Worm (Caenorhabditis elegans): ENCODE measurements around the gene W06A11.1.

The W06A11.1 gene

ce11 chrII:4094030-4094846 is 26.9 kb downstream of the W06A11.1 start (continued):
- TF ChIP-seq lin-38 (GFP tag; IDR thresholded peaks at IDR 0.05), result no peak
- no peak for TF ChIP-seq nhr-10 (tag; optimal IDR thresholded peaks at IDR 0.05)
- TF ChIP-seq nhr-25 (tag; optimal IDR thresholded peaks at IDR 0.05; ENCODE audit: borderline replicate concordance, insufficient read depth), result no peak
- peak in 1 of 2 experiments; percentile 19 for TF ChIP-seq daf-16 (GFP tag; optimal IDR thresholded peaks at IDR 0.05)
- no peak for TF ChIP-seq daf-16 (tag; optimal IDR thresholded peaks at IDR 0.05)
- no peak for TF ChIP-seq lir-3 (tag; optimal IDR thresholded peaks at IDR 0.05)
- TF ChIP-seq ceh-20 (GFP tag; IDR thresholded peaks at IDR 0.05), result 0 out of 2 replicates have a peak, but pooled peaks have one; percentile 23
- 0 out of 2 replicates have a peak, but pooled peaks have one; percentile 35 for TF ChIP-seq pha-4 (GFP tag; IDR thresholded peaks at IDR 0.05)
- TF ChIP-seq pha-4 (tag; optimal IDR thresholded peaks at IDR 0.05), result no peak
- TF ChIP-seq Y48G9A.11 (GFP tag; IDR thresholded peaks at IDR 0.05), result no peak
- no peak for TF ChIP-seq nhr-41 (GFP tag; IDR thresholded peaks at IDR 0.05)
- TF ChIP-seq nhr-48 (tag; optimal IDR thresholded peaks at IDR 0.05), result peak; percentile 15
- no peak for TF ChIP-seq unc-130 (GFP tag; optimal IDR thresholded peaks at IDR 0.05)
- 0 out of 2 replicates have a peak, but pooled peaks have one; percentile 41 for TF ChIP-seq mdt-29 (GFP tag; IDR thresholded peaks at IDR 0.05)
- TF ChIP-seq ztf-7 (tag; optimal IDR thresholded peaks at IDR 0.05), result no peak
- TF ChIP-seq lin-13 (GFP tag; optimal IDR thresholded peaks at IDR 0.05), result peak; percentile 5
- peak; percentile 60; the same call in 1 of the 2 replicates for TF ChIP-seq lim-7 (GFP tag; IDR thresholded peaks at IDR 0.05)
- no peak for TF ChIP-seq saeg-2 (GFP tag; IDR thresholded peaks at IDR 0.05)
- no peak for TF ChIP-seq nhr-111 (GFP tag; optimal IDR thresholded peaks at IDR 0.05)
- TF ChIP-seq lsy-2 (tag; optimal IDR thresholded peaks at IDR 0.05), result peak in 1 of 2 experiments; percentile 95
- 0 out of 2 replicates have a peak, but pooled peaks have one; percentile 71 for TF ChIP-seq Y75B8A.6 (GFP tag; IDR thresholded peaks at IDR 0.05)
- TF ChIP-seq gei-8 (GFP tag; optimal IDR thresholded peaks at IDR 0.05), result peak; percentile 19
- TF ChIP-seq ZK546.5 (tag; optimal IDR thresholded peaks at IDR 0.05), result no peak
- TF ChIP-seq snpc-4 (tag; optimal IDR thresholded peaks at IDR 0.05), result no peak
- TF ChIP-seq dmd-8 (GFP tag; IDR thresholded peaks at IDR 0.05), result no peak
- TF ChIP-seq nhr-28 (tag; optimal IDR thresholded peaks at IDR 0.05), result no peak
- TF ChIP-seq aha-1 (tag), result no peak
- no peak for TF ChIP-seq mdl-1 (tag; optimal IDR thresholded peaks at IDR 0.05)
- TF ChIP-seq nhr-102 (tag; optimal IDR thresholded peaks at IDR 0.05), result peak; percentile 30
- no peak for TF ChIP-seq egl-43 (GFP tag; IDR thresholded peaks at IDR 0.05)
- no peak for TF ChIP-seq cey-2 (tag; optimal IDR thresholded peaks at IDR 0.05; ENCODE audit: borderline replicate concordance, insufficient read depth)
- peak; percentile 49; the same call in 1 of the 2 replicates for TF ChIP-seq lin-1 (GFP tag; IDR thresholded peaks at IDR 0.05)
- no peak for TF ChIP-seq daf-19 (GFP tag; conservative IDR thresholded peaks at IDR 0.05)
- TF ChIP-seq dpl-1 (GFP tag; optimal IDR thresholded peaks at IDR 0.05), result no peak
- no peak for TF ChIP-seq arid-1 (GFP tag; conservative IDR thresholded peaks at IDR 0.05)
- no peak for TF ChIP-seq hmg-1.1 (GFP tag; IDR thresholded peaks at IDR 0.05)
- TF ChIP-seq fos-1 (tag; optimal IDR thresholded peaks at IDR 0.05), result no peak
- TF ChIP-seq vab-7 (GFP tag; IDR thresholded peaks at IDR 0.05), result peak; percentile 11; the same call in 1 of the 2 replicates
- TF ChIP-seq tra-1 (GFP tag; IDR thresholded peaks at IDR 0.05), result 0 out of 2 replicates have a peak, but pooled peaks have one; percentile 18
- no peak for TF ChIP-seq F37D6.2 (tag; optimal IDR thresholded peaks at IDR 0.05)
- TF ChIP-seq mes-2 (tag; optimal IDR thresholded peaks at IDR 0.05; ENCODE audit: poor library complexity, severe bottlenecking), result no peak
- TF ChIP-seq R02D3.7 (tag; optimal IDR thresholded peaks at IDR 0.05), result no peak
- TF ChIP-seq nhr-76 (tag; optimal IDR thresholded peaks at IDR 0.05), result no peak
- no peak for TF ChIP-seq mxl-3 (GFP tag; optimal IDR thresholded peaks at IDR 0.05)
- TF ChIP-seq duxl-1 (tag; optimal IDR thresholded peaks at IDR 0.05; ENCODE audit: poor library complexity), result peak; percentile 37
- TF ChIP-seq F26F4.8 (GFP tag; conservative IDR thresholded peaks at IDR 0.05), result no peak
- no peak for TF ChIP-seq ztf-11 (tag; optimal IDR thresholded peaks at IDR 0.05)
- TF ChIP-seq madf-5 (GFP tag; IDR thresholded peaks at IDR 0.05), result no peak
- no peak for TF ChIP-seq pqm-1 (tag; optimal IDR thresholded peaks at IDR 0.05)

Data from whole organism, L4 larva.